Worm (Caenorhabditis elegans): ENCODE results near the gene C30G7.5.

C30G7.5 gene

ce11 chrV:14915599-14915998 is 38.9 kb downstream of the C30G7.5 start, which contains the start of gene H12D21.11:
Gene H12D21.11 (plus strand): TSS chrV:14915899.
- no peak for TF ChIP-seq mep-1 (tag; optimal IDR thresholded peaks at IDR 0.05)

DNA sequence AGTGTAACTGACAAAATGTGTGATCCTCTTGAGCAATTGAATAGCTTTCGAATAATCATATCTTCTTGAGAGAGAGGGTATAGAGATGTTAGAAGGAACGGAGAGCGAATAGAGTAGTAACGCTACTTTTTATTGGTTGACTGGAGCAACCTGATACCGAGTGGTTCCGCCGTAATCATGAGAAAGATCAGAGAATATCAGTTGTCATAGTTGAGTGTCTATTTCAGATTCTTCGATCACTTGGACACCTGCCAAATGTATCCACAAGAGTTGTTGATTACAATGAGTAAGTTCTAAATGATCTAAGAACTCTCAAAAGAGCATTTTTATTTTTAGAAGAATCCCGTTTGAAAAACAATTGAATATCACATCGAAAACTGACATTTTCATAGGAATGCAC is 43.8 kb downstream of the C30G7.5 start:
- TF ChIP-seq elt-1 (tag; optimal IDR thresholded peaks at IDR 0.05; ENCODE audit: borderline replicate concordance, insufficient read depth) (no peak), ztf-11 (tag; optimal IDR thresholded peaks at IDR 0.05) (no peak), unc-62 (GFP tag; optimal IDR thresholded peaks at IDR 0.05) (no peak), zip-8 (tag; optimal IDR thresholded peaks at IDR 0.05) (no peak), unc-120 (tag; optimal IDR thresholded peaks at IDR 0.05; ENCODE audit: poor library complexity, severe bottlenecking) (no peak), hlh-1 (tag; optimal IDR thresholded peaks at IDR 0.05) (no peak), ceh-43 (GFP tag; optimal IDR thresholded peaks at IDR 0.05) (no peak), lin-32 (GFP tag; optimal IDR thresholded peaks at IDR 0.05) (no peak), nhr-2 (tag; optimal IDR thresholded peaks at IDR 0.05) (no peak), nhr-237 (tag; optimal IDR thresholded peaks at IDR 0.05) (no peak), mep-1 (tag; optimal IDR thresholded peaks at IDR 0.05) (no peak), pha-4 (tag; optimal IDR thresholded peaks at IDR 0.05) (no peak), lsy-2 (tag; optimal IDR thresholded peaks at IDR 0.05) (no peak), ces-1 (GFP tag; optimal IDR thresholded peaks at IDR 0.05) (no peak), drap-1 (GFP tag; optimal IDR thresholded peaks at IDR 0.05) (no peak), nhr-12 (tag; optimal IDR thresholded peaks at IDR 0.05) (no peak), sem-2 (GFP tag; optimal IDR thresholded peaks at IDR 0.05) (no peak), blmp-1 (tag; optimal IDR thresholded peaks at IDR 0.05) (no peak), M03D4.4 (tag; optimal IDR thresholded peaks at IDR 0.05) (no peak)

DNA sequence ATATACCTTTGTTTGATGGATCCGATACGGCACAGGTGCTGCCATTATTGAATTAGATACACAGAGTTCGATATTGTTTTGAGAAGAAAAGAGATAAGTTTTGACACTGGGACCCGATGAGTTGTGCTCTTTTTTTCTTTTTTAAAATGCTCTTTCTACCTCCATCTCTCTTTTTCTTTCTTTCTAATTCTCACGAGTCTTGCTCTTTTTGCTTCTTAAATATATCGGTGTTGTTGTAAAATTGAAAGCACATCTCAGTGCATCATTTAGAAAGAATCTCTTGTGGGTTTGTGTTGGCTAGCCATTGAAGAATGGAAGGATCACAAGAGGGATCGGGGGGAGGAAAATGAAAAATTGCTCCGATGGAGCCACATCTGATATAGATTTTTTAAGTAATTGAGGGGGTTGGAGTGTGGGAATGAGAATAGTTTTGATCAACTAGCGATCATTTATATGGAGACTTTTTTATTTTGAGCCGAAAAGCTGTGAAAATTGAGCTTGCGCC is 45.1 kb downstream of the C30G7.5 start, which contains the start of gene H12D21.9:
H12D21.9 (minus strand) TSS at position 148 of the 505 bp plus-strand sequence.
- TF ChIP-seq unc-120 (tag; optimal IDR thresholded peaks at IDR 0.05; ENCODE audit: poor library complexity, severe bottlenecking) (peak; percentile 54), blmp-1 (tag; optimal IDR thresholded peaks at IDR 0.05) (no peak)

DNA sequence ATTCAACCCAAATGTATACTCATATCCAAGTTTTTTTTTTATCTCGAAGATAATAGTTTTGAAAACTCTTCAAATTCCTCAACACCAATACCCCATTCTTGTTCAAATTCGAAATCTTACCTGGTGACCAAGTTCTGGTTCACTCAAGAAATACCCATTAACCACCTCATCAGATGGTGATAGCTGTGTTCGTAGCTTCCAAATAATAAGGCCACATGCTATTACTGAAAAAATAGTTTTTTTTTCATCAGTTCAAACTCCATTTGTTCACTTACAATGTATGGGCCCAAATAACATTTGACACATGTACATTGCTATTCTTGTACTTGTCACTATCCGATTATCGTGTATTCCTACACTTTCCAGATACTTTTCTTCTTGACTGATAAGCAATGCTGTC is 47.1 kb downstream of the C30G7.5 start:
- no peak for TF ChIP-seq drap-1 (GFP tag; optimal IDR thresholded peaks at IDR 0.05)
- TF ChIP-seq nhr-237 (tag; optimal IDR thresholded peaks at IDR 0.05): no peak
- no peak for TF ChIP-seq unc-39 (tag; optimal IDR thresholded peaks at IDR 0.05)
- no peak for TF ChIP-seq tbx-8 (GFP tag; optimal IDR thresholded peaks at IDR 0.05)
- no peak for TF ChIP-seq nhr-12 (tag; optimal IDR thresholded peaks at IDR 0.05)
- TF ChIP-seq cnd-1 (tag; optimal IDR thresholded peaks at IDR 0.05): no peak
- TF ChIP-seq snpc-4 (tag; optimal IDR thresholded peaks at IDR 0.05): no peak
- no peak for TF ChIP-seq sem-2 (GFP tag; optimal IDR thresholded peaks at IDR 0.05)
- TF ChIP-seq ham-2 (GFP tag; optimal IDR thresholded peaks at IDR 0.05): no peak
- no peak for TF ChIP-seq elt-1 (tag; optimal IDR thresholded peaks at IDR 0.05; ENCODE audit: borderline replicate concordance, insufficient read depth)
- no peak for TF ChIP-seq nhr-2 (tag; optimal IDR thresholded peaks at IDR 0.05)
- no peak for TF ChIP-seq ceh-43 (GFP tag; optimal IDR thresholded peaks at IDR 0.05)
- TF ChIP-seq unc-62 (GFP tag; optimal IDR thresholded peaks at IDR 0.05): no peak

Measured in whole organism, mixed stage, embryonic.